Fruit fly (Drosophila melanogaster) whole organism, embryonic: Measurements from ENCODE around the gene moody.

ENCODE experiments used
- Adf1 ChIP-seq: fragments of 200-800 bp; sonication (Bioruptor generic); IDR thresholded peaks from 2 replicates; pipeline ENCODE4 v1.3.6; 2022; ENCODE audit warnings: missing biosample characterization, missing genetic modification characterization
- B-H2 ChIP-seq: fragments of 200-800 bp; sonication (Bioruptor generic); optimal IDR thresholded peaks from 2 replicates; lab custom pipeline; 2018; ENCODE audit warnings: missing biosample characterization, mild to moderate bottlenecking, missing genetic modification characterization
- CG11696 ChIP-seq: fragments of 200-800 bp; sonication (Bioruptor generic); IDR thresholded peaks from 2 replicates; pipeline ENCODE4 v1.3.6; 2022; ENCODE audit warnings: missing biosample characterization, missing genetic modification characterization
- CG14860 ChIP-seq: fragments of 200-800 bp; sonication (Bioruptor generic); IDR thresholded peaks from 3 replicates; pipeline ENCODE4 v1.3.6; 2022; ENCODE audit warnings: missing biosample characterization, missing genetic modification characterization; ENCODE audit not compliant: partially characterized antibody
- CG17361 ChIP-seq: fragments of 200-800 bp; sonication (Bioruptor generic); IDR thresholded peaks from 3 replicates; pipeline ENCODE4 v1.3.6; 2022; ENCODE audit warnings: missing biosample characterization, missing genetic modification characterization
- CG1832 ChIP-seq: fragments of 200-800 bp; sonication (Bioruptor generic); optimal IDR thresholded peaks from 2 replicates; lab custom pipeline; 2017; ENCODE audit warnings: missing biosample characterization, mild to moderate bottlenecking, missing genetic modification characterization, inconsistent platforms
- CG18764 ChIP-seq: fragments of 200-800 bp; sonication (Bioruptor generic); optimal IDR thresholded peaks from 3 replicates; lab custom pipeline; 2016; ENCODE audit warnings: missing biosample characterization, missing genetic modification characterization
- CG2116 ChIP-seq: fragments of 200-800 bp; sonication (Bioruptor generic); optimal IDR thresholded peaks from 3 replicates; lab custom pipeline; 2018; ENCODE audit warnings: missing biosample characterization, mild to moderate bottlenecking, missing genetic modification characterization
- CG2678 ChIP-seq: fragments of 200-800 bp; sonication (Bioruptor generic); optimal IDR thresholded peaks from 3 replicates; lab custom pipeline; 2019; ENCODE audit warnings: missing biosample characterization, mild to moderate bottlenecking, missing genetic modification characterization, moderate library complexity
- CG2712 ChIP-seq: fragments of 200-800 bp; optimal IDR thresholded peaks from 3 replicates; lab custom pipeline; 2019; ENCODE audit warnings: missing biosample characterization, mild to moderate bottlenecking, missing genetic modification characterization, moderate library complexity
- CG30431 ChIP-seq: fragments of 200-800 bp; sonication (Bioruptor generic); optimal IDR thresholded peaks from 2 replicates; lab custom pipeline; 2017; ENCODE audit warnings: missing biosample characterization, missing genetic modification characterization
- CG3065 ChIP-seq: fragments of 200-800 bp; sonication (Bioruptor generic); optimal IDR thresholded peaks from 2 replicates; lab custom pipeline; 2016; ENCODE audit warnings: missing biosample characterization, missing genetic modification characterization
- CG3163 ChIP-seq: fragments of 200-800 bp; sonication (Bioruptor generic); optimal IDR thresholded peaks from 3 replicates; lab custom pipeline; 2016; ENCODE audit warnings: missing biosample characterization, missing genetic modification characterization
- CG3847 ChIP-seq: fragments of 200-800 bp; sonication (Bioruptor generic); IDR thresholded peaks from 2 replicates; pipeline ENCODE4 v1.3.6; 2022; ENCODE audit warnings: missing biosample characterization, missing genetic modification characterization
- CG7556 ChIP-seq: fragments of 200-800 bp; sonication (Bioruptor generic); optimal IDR thresholded peaks from 2 replicates; lab custom pipeline; 2017; ENCODE audit warnings: missing biosample characterization, mild to moderate bottlenecking, missing genetic modification characterization
- CG7745 ChIP-seq: fragments of 200-800 bp; sonication (Bioruptor generic); optimal IDR thresholded peaks from 2 replicates; lab custom pipeline; 2018; ENCODE audit warnings: missing biosample characterization, mild to moderate bottlenecking, missing genetic modification characterization, moderate library complexity
- CG7928 ChIP-seq: fragments of 200-800 bp; sonication (Bioruptor generic); optimal IDR thresholded peaks from 2 replicates; lab custom pipeline; 2017; ENCODE audit warnings: missing biosample characterization, mild to moderate bottlenecking, missing genetic modification characterization
- CG9797 ChIP-seq: fragments of 200-800 bp; sonication (Bioruptor generic); optimal IDR thresholded peaks from 3 replicates; lab custom pipeline; 2018; ENCODE audit warnings: missing biosample characterization, mild to moderate bottlenecking, missing genetic modification characterization
- Dek ChIP-seq: fragments of 200-800 bp; sonication (Bioruptor generic); optimal IDR thresholded peaks from 3 replicates; lab custom pipeline; 2019; ENCODE audit warnings: missing biosample characterization, mild to moderate bottlenecking, missing genetic modification characterization, moderate library complexity
- Doc3 ChIP-seq: fragments of 200-800 bp; sonication (Bioruptor generic); IDR thresholded peaks from 3 replicates; pipeline ENCODE4 v1.3.6; 2022; ENCODE audit warnings: missing biosample characterization, missing genetic modification characterization; ENCODE audit not compliant: partially characterized antibody
- Drgx ChIP-seq: fragments of 200-800 bp; sonication (Bioruptor generic); IDR thresholded peaks from 2 replicates; pipeline ENCODE4 v1.3.6; 2022; ENCODE audit warnings: missing biosample characterization, missing genetic modification characterization
- Hmx ChIP-seq: fragments of 200-800 bp; sonication (Bioruptor generic); optimal IDR thresholded peaks from 2 replicates; lab custom pipeline; 2016; ENCODE audit warnings: missing biosample characterization, missing genetic modification characterization
- Hr3 ChIP-seq: fragments of 200-800 bp; sonication (Bioruptor generic); optimal IDR thresholded peaks from 3 replicates; lab custom pipeline; 2016; ENCODE audit warnings: missing biosample characterization, missing genetic modification characterization
- Lhr ChIP-seq: fragments of 200-800 bp; sonication (Bioruptor generic); optimal IDR thresholded peaks from 3 replicates; lab custom pipeline; 2017; ENCODE audit warnings: mild to moderate bottlenecking, missing biosample characterization, missing genetic modification reagents, missing genetic modification characterization
- MTF-1 ChIP-seq: fragments of 200-800 bp; sonication (Bioruptor generic); optimal IDR thresholded peaks from 2 replicates; lab custom pipeline; 2018; ENCODE audit warnings: missing biosample characterization, mild to moderate bottlenecking, missing genetic modification characterization, borderline replicate concordance
- Mad ChIP-seq: fragments of 200-800 bp; sonication (Bioruptor generic); optimal IDR thresholded peaks from 2 replicates; lab custom pipeline; 2016; ENCODE audit warnings: missing biosample characterization, missing genetic modification characterization
- Myb ChIP-seq: fragments of 200-800 bp; sonication (Bioruptor generic); optimal IDR thresholded peaks from 2 replicates; lab custom pipeline; 2016; ENCODE audit warnings: missing biosample characterization, missing genetic modification characterization
- NFAT ChIP-seq: fragments of 200-800 bp; sonication (Bioruptor generic); IDR thresholded peaks from 2 replicates; pipeline ENCODE4 v1.3.6; 2022; ENCODE audit warnings: missing biosample characterization, missing genetic modification characterization
- Optix ChIP-seq: fragments of 200-800 bp; sonication (Bioruptor generic); IDR thresholded peaks from 3 replicates; pipeline ENCODE4 v1.3.6; 2022; ENCODE audit warnings: missing biosample characterization, missing genetic modification characterization
- Six4 ChIP-seq: fragments of 200-800 bp; sonication (Bioruptor generic); optimal IDR thresholded peaks from 2 replicates; lab custom pipeline; 2016; ENCODE audit warnings: missing biosample characterization, missing genetic modification characterization
- Sox102F ChIP-seq: fragments of 200-800 bp; sonication (Bioruptor generic); optimal IDR thresholded peaks from 2 replicates; lab custom pipeline; 2018; ENCODE audit warnings: missing biosample characterization, mild to moderate bottlenecking, missing genetic modification characterization, moderate library complexity
- bab2 ChIP-seq: fragments of 200-800 bp; sonication (Bioruptor generic); optimal IDR thresholded peaks from 2 replicates; lab custom pipeline; 2016; ENCODE audit warnings: missing biosample characterization, missing genetic modification characterization
- bowl ChIP-seq: fragments of 200-800 bp; sonication (Bioruptor generic); IDR thresholded peaks from 2 replicates; pipeline ENCODE4 v1.3.6; 2022; ENCODE audit warnings: missing biosample characterization, missing genetic modification characterization
- cas ChIP-seq: fragments of 200-800 bp; sonication (Bioruptor generic); IDR thresholded peaks from 2 replicates; pipeline ENCODE4 v1.3.6; 2022; ENCODE audit warnings: missing biosample characterization, missing genetic modification characterization
- cg ChIP-seq: fragments of 200-800 bp; sonication (Bioruptor generic); optimal IDR thresholded peaks from 3 replicates; lab custom pipeline; 2019; ENCODE audit warnings: missing biosample characterization, mild to moderate bottlenecking, missing genetic modification characterization, moderate library complexity
- ci ChIP-seq: fragments of 200-800 bp; sonication (Bioruptor generic); IDR thresholded peaks from 3 replicates; pipeline ENCODE4 v1.3.6; 2022; ENCODE audit warnings: missing biosample characterization, missing genetic modification characterization
- cwo ChIP-seq: fragments of 200-800 bp; sonication (Bioruptor generic); optimal IDR thresholded peaks from 3 replicates; lab custom pipeline; 2017; ENCODE audit warnings: missing biosample characterization, missing genetic modification characterization, mild to moderate bottlenecking, moderate library complexity, missing genetic modification reagents
- disco-r ChIP-seq: fragments of 200-800 bp; sonication (Bioruptor generic); optimal IDR thresholded peaks from 2 replicates; lab custom pipeline; 2016; ENCODE audit warnings: missing biosample characterization, missing genetic modification characterization
- exex ChIP-seq: fragments of 200-800 bp; sonication (Bioruptor generic); optimal IDR thresholded peaks from 4 replicates; lab custom pipeline; 2018; ENCODE audit warnings: missing biosample characterization, mild to moderate bottlenecking, missing genetic modification characterization, moderate library complexity
- gem ChIP-seq: fragments of 200-800 bp; sonication (Bioruptor generic); optimal IDR thresholded peaks from 2 replicates; lab custom pipeline; 2019; ENCODE audit warnings: missing biosample characterization, mild to moderate bottlenecking, missing genetic modification characterization, moderate library complexity
- gro ChIP-seq: fragments of 200-800 bp; sonication (Bioruptor generic); optimal IDR thresholded peaks from 2 replicates; lab custom pipeline; 2016; ENCODE audit warnings: missing biosample characterization, missing genetic modification characterization
- salm ChIP-seq: fragments of 200-800 bp; sonication (Bioruptor generic); optimal IDR thresholded peaks from 2 replicates; lab custom pipeline; 2018; ENCODE audit warnings: missing biosample characterization, mild to moderate bottlenecking, missing genetic modification characterization
- scrt ChIP-seq: fragments of 200-800 bp; sonication (Bioruptor generic); optimal IDR thresholded peaks from 2 replicates; lab custom pipeline; 2018; ENCODE audit warnings: missing biosample characterization, mild to moderate bottlenecking, missing genetic modification characterization, moderate library complexity
- shn ChIP-seq: fragments of 200-800 bp; sonication (Bioruptor generic); optimal IDR thresholded peaks from 3 replicates; lab custom pipeline; 2016; ENCODE audit warnings: missing biosample characterization, missing genetic modification characterization
- sisA ChIP-seq: fragments of 200-800 bp; sonication (Bioruptor generic); IDR thresholded peaks from 2 replicates; pipeline ENCODE4 v1.3.6; 2022; ENCODE audit warnings: missing biosample characterization, missing genetic modification characterization
- trh ChIP-seq: fragments of 200-800 bp; sonication (Bioruptor generic); optimal IDR thresholded peaks from 2 replicates; lab custom pipeline; 2016; ENCODE audit warnings: missing biosample characterization, missing genetic modification characterization
- twi ChIP-seq: fragments of 200-800 bp; optimal IDR thresholded peaks from 2 replicates; lab custom pipeline; 2019; ENCODE audit warnings: missing biosample characterization, mild to moderate bottlenecking, missing genetic modification characterization, moderate library complexity
- vvl ChIP-seq: fragments of 200-800 bp; sonication (Bioruptor generic); IDR thresholded peaks from 2 replicates; pipeline ENCODE4 v1.3.6; 2022; ENCODE audit warnings: missing biosample characterization, missing genetic modification characterization

moody gene

DNA sequence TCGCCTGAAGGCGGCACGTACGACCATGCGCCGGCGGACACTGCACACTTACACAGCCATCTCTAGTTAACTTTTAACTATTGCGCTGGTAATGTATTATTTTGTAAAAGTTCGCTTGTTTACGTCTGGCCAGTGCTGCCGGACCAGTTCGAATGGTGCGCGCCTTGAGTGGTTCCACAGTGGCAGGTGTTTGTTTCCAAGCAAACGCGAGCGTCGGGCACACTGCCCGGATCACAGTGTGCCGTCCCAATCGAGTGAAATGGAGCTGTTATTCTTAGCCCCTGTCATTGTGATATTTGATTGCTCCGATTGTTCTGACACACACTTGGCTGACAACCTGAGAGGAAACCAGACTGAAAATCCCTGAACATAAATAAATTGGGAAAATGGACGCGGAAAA lies 23.4 kb upstream of the moody start, which contains the start of gene CG4199 (continued):
- TF ChIP-seq Lhr (GFP tag; lab: Kevin White, UChicago): peak; percentile 32
- no peak for TF ChIP-seq cg (GFP tag; lab: Kevin White, UChicago)
- no peak for TF ChIP-seq twi (tag; lab: Kevin White, UChicago)
- no peak for TF ChIP-seq CG14860 (GFP tag; lab: Robert Waterston, UW)
- TF ChIP-seq cas (GFP tag; lab: Robert Waterston, UW): no peak
- no peak for TF ChIP-seq CG2678 (tag; lab: Kevin White, UChicago)
- no peak for TF ChIP-seq exex (tag; lab: Kevin White, UChicago)
- TF ChIP-seq scrt: no peak
- TF ChIP-seq Hmx: no peak
- TF ChIP-seq Sox102F (GFP tag; lab: Kevin White, UChicago): no peak
- TF ChIP-seq gem (tag; lab: Kevin White, UChicago): no peak
- TF ChIP-seq CG7928 (GFP tag; lab: Kevin White, UChicago): no peak
- peak; percentile 48 for TF ChIP-seq CG2116 (GFP tag; lab: Kevin White, UChicago)
- no peak for TF ChIP-seq Optix (GFP tag; lab: Robert Waterston, UW)
- no peak for TF ChIP-seq CG11696 (GFP tag; lab: Robert Waterston, UW)
- TF ChIP-seq salm: no peak
- no peak for TF ChIP-seq Doc3
- TF ChIP-seq, all 482 proteins: peak for 93

DNA sequence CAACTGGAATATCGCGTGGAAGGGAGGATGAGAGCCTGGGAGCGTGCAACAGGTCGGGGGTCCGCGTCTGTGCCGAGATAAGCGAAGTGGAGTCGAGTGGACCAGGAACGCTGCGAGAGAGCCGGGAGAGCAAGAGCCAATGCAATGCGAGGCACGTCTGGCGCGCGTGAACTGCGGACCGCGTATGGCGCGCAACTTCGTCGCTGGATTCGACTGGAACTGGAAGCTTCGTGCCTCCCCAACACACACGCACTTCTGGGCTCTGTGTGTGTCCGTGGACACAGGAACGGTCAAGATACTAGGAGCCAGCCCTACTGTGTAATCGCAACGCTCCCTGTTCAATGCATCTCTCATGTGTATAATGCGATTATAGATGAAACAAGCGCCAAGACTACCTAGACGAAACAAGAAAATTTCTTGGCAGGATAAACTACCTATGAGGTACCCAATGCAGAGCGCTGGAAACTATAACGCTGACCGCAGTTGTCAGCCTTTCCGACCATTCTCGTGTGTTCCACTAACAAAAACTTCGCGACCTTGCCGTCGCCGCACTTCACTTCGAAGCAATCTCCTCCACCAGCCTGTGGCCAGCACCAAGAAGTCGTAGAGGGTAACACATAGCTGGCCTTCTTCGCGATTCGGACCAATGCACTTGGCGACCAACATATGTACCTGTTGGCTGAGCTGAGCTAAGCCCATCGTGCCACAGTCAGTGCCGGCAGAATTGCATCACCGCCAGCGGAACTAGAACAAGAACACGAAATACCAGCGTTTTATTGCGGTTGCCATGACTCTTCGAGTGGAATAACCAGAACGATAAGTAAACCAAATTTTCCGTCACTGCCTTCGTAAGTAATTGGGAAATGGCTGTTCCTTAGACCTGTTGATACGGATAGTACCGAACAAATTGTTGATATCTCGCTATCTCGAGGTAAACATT lies 22.2 kb upstream of the moody start, which contains the start of gene Rtca:
TSS of gene Rtca (plus strand) at position 536 of the 940 bp plus-strand sequence.
- TF ChIP-seq CG2712 (tag; lab: Kevin White, UChicago) (peak; percentile 53), vvl (GFP tag; lab: Robert Waterston, UW) (peak; percentile 78), CG3163 (GFP tag; lab: Kevin White, UChicago) (peak; percentile 55), CG7745 (no peak), sisA (GFP tag; lab: Robert Waterston, UW) (peak; percentile 65), bab2 (GFP tag; lab: Kevin White, UChicago) (peak; percentile 60), CG17361 (peak; percentile 48; the same call in 2 of the 3 replicates), CG3847 (GFP tag; lab: Robert Waterston, UW) (peak; percentile 70), Myb (GFP tag; lab: Kevin White, UChicago) (peak; percentile 66), Adf1 (GFP tag; lab: Robert Waterston, UW) (peak; percentile 60; the same call in 1 of the 2 replicates), CG18764 (GFP tag; lab: Kevin White, UChicago) (peak; percentile 23), Dek (peak; percentile 60), gro (GFP tag; lab: Kevin White, UChicago) (peak; percentile 42), CG9797 (no peak), disco-r (GFP tag; lab: Kevin White, UChicago) (no peak), Drgx (GFP tag; lab: Robert Waterston, UW) (peak; percentile 89), ci (GFP tag; lab: Robert Waterston, UW) (peak; percentile 52; the same call in 1 of the 3 replicates), CG30431 (GFP tag; lab: Kevin White, UChicago) (peak; percentile 6), shn (GFP tag; lab: Kevin White, UChicago) (peak; percentile 55), Mad (peak; percentile 35), bowl (GFP tag; lab: Robert Waterston, UW) (no peak), trh (GFP tag; lab: Kevin White, UChicago) (peak; percentile 6), Hr3 (GFP tag; lab: Kevin White, UChicago) (peak; percentile 60), NFAT (GFP tag; lab: Robert Waterston, UW) (no peak), CG3065 (GFP tag; lab: Kevin White, UChicago) (no peak), MTF-1 (peak; percentile 12), B-H2 (GFP tag; lab: Kevin White, UChicago) (no peak), CG1832 (GFP tag; lab: Kevin White, UChicago) (no peak), cwo (GFP tag; lab: Kevin White, UChicago) (peak; percentile 73), Six4 (GFP tag; lab: Kevin White, UChicago) (peak; percentile 33), CG7556 (GFP tag; lab: Kevin White, UChicago) (peak; percentile 73)
